Worm (Caenorhabditis elegans) whole organism, L3 larva: ENCODE measurements around the gene Y43F8C.6.

Experiments
- ZK546.5 ChIP-seq: sonication (generic microtip); optimal IDR thresholded peaks from 2 replicates; lab custom pipeline; 2017; ENCODE audit warnings: missing biosample characterization, missing genetic modification characterization
- aly-2 ChIP-seq: fragments of 150-350 bp; optimal IDR thresholded peaks from 2 replicates; lab custom pipeline; 2014; ENCODE audit warnings: missing biosample characterization, missing genetic modification characterization
- ama-1 ChIP-seq: fragments of 150-350 bp; optimal IDR thresholded peaks from 2 replicates; lab custom pipeline; 2018
- ceh-82 ChIP-seq: fragments of 150-350 bp; optimal IDR thresholded peaks from 2 replicates; lab custom pipeline; 2014; ENCODE audit warnings: missing biosample characterization, missing genetic modification characterization
- ceh-9 ChIP-seq: sonication (generic microtip); optimal IDR thresholded peaks from 2 replicates; lab custom pipeline; 2018; ENCODE audit warnings: missing biosample characterization, missing genetic modification characterization
- daf-12 ChIP-seq: fragments of 150-350 bp; optimal IDR thresholded peaks from 2 replicates; lab custom pipeline; 2014; ENCODE audit warnings: missing biosample characterization, missing genetic modification reagents, missing genetic modification characterization
- egl-27 ChIP-seq: sonication (generic microtip); optimal IDR thresholded peaks from 4 replicates; lab custom pipeline; 2017; ENCODE audit warnings: missing biosample characterization, missing genetic modification reagents, missing genetic modification characterization
- egl-5 ChIP-seq: fragments of 150-350 bp; optimal IDR thresholded peaks from 2 replicates; lab custom pipeline; 2017; ENCODE audit warnings: missing biosample characterization, missing genetic modification reagents, missing genetic modification characterization, inconsistent platforms
- elt-1 ChIP-seq: fragments of 150-350 bp; optimal IDR thresholded peaks from 2 replicates; lab custom pipeline; 2014; ENCODE audit warnings: missing biosample characterization, missing genetic modification characterization
- elt-3 ChIP-seq, 3 experiments: fragments of 150-350 bp in 1 of 3; sonication (generic microtip) in 2 of 3; optimal IDR thresholded peaks; 2 replicates in 2 of 3; 4 replicates in 1 of 3; lab custom pipeline; 2014 to 2017; ENCODE audit warnings: missing biosample characterization in 3 of 3, missing genetic modification characterization in 3 of 3
- eor-1 ChIP-seq, 2 experiments: fragments of 150-350 bp; optimal IDR thresholded peaks; 2 replicates each; lab custom pipeline; 2014 to 2018; ENCODE audit warnings: missing biosample characterization in 2 of 2, missing genetic modification characterization in 2 of 2
- fkh-10 ChIP-seq: sonication (generic microtip); optimal IDR thresholded peaks from 2 replicates; lab custom pipeline; 2017; ENCODE audit warnings: missing biosample characterization, missing genetic modification reagents, missing genetic modification characterization
- fkh-2 ChIP-seq: fragments of 150-350 bp; optimal IDR thresholded peaks from 2 replicates; lab custom pipeline; 2014; ENCODE audit warnings: missing biosample characterization, missing genetic modification reagents, missing genetic modification characterization
- hmg-11 ChIP-seq: sonication (generic microtip); optimal IDR thresholded peaks from 2 replicates; lab custom pipeline; 2016; ENCODE audit warnings: missing genetic modification characterization, missing compliant biosample characterization
- jun-1 ChIP-seq: fragments of 150-350 bp; optimal IDR thresholded peaks from 2 replicates; lab custom pipeline; 2014; ENCODE audit warnings: missing biosample characterization, missing genetic modification reagents, missing genetic modification characterization
- lin-39 ChIP-seq: fragments of 150-350 bp; optimal IDR thresholded peaks from 2 replicates; lab custom pipeline; 2018; ENCODE audit warnings: missing biosample characterization, missing genetic modification reagents, missing genetic modification characterization
- lsy-12 ChIP-seq: sonication (generic microtip); optimal IDR thresholded peaks from 2 replicates; lab custom pipeline; 2016; ENCODE audit warnings: mild to moderate bottlenecking, missing genetic modification characterization, missing compliant biosample characterization
- mdl-1 ChIP-seq: fragments of 150-350 bp; optimal IDR thresholded peaks from 2 replicates; lab custom pipeline; 2014; ENCODE audit warnings: missing biosample characterization, missing genetic modification characterization
- mml-1 ChIP-seq: fragments of 150-350 bp; sonication (generic microtip); optimal IDR thresholded peaks from 3 replicates; lab custom pipeline; 2014; ENCODE audit warnings: missing biosample characterization, missing genetic modification characterization
- nfya-1 ChIP-seq: sonication (generic microtip); optimal IDR thresholded peaks from 2 replicates; lab custom pipeline; 2017; ENCODE audit warnings: missing genetic modification characterization, mild to moderate bottlenecking, missing compliant biosample characterization, antibody characterized with exemption, moderate library complexity; ENCODE audit not compliant: insufficient read depth
- nhr-11 ChIP-seq: fragments of 150-350 bp; optimal IDR thresholded peaks from 2 replicates; lab custom pipeline; 2014; ENCODE audit warnings: missing biosample characterization, missing genetic modification characterization
- nhr-23 ChIP-seq: fragments of 150-350 bp; optimal IDR thresholded peaks from 2 replicates; lab custom pipeline; 2014; ENCODE audit warnings: missing biosample characterization, missing genetic modification reagents, missing genetic modification characterization
- nhr-237 ChIP-seq: fragments of 150-350 bp; optimal IDR thresholded peaks from 2 replicates; lab custom pipeline; 2014; ENCODE audit warnings: missing biosample characterization, missing genetic modification characterization
- nhr-25 ChIP-seq: sonication (generic microtip); optimal IDR thresholded peaks from 2 replicates; lab custom pipeline; 2017; ENCODE audit warnings: missing biosample characterization, missing genetic modification characterization
- nhr-43 ChIP-seq: sonication (generic microtip); optimal IDR thresholded peaks from 2 replicates; lab custom pipeline; 2016; ENCODE audit warnings: mild to moderate bottlenecking, missing genetic modification characterization, missing compliant biosample characterization; ENCODE audit not compliant: poor library complexity, severe bottlenecking
- nhr-67 ChIP-seq: fragments of 150-350 bp; optimal IDR thresholded peaks from 2 replicates; lab custom pipeline; 2014; ENCODE audit warnings: missing biosample characterization, missing genetic modification characterization
- nhr-76 ChIP-seq: fragments of 150-350 bp; sonication (generic microtip); optimal IDR thresholded peaks from 5 replicates; lab custom pipeline; 2014; ENCODE audit warnings: missing biosample characterization, missing genetic modification characterization
- nhr-77 ChIP-seq: fragments of 150-350 bp; optimal IDR thresholded peaks from 2 replicates; lab custom pipeline; 2014; ENCODE audit warnings: missing biosample characterization, missing genetic modification characterization
- pha-4 ChIP-seq: fragments of 150-350 bp; optimal IDR thresholded peaks from 2 replicates; lab custom pipeline; 2014; ENCODE audit warnings: missing biosample characterization, missing genetic modification reagents, missing genetic modification characterization
- sea-2 ChIP-seq: fragments of 150-350 bp; sonication (generic microtip); optimal IDR thresholded peaks from 4 replicates; lab custom pipeline; 2014; ENCODE audit warnings: missing biosample characterization, missing genetic modification reagents, missing genetic modification characterization
- tbx-2 ChIP-seq: sonication (generic microtip); optimal IDR thresholded peaks from 2 replicates; lab custom pipeline; 2016; ENCODE audit warnings: mild to moderate bottlenecking, missing genetic modification characterization, missing compliant biosample characterization
- unc-39 ChIP-seq: sonication (generic microtip); optimal IDR thresholded peaks from 4 replicates; lab custom pipeline; 2017; ENCODE audit warnings: missing biosample characterization, missing genetic modification characterization
- ztf-4 ChIP-seq: fragments of 150-350 bp; optimal IDR thresholded peaks from 2 replicates; lab custom pipeline; 2014; ENCODE audit warnings: missing biosample characterization, missing genetic modification characterization

Y43F8C.6 gene

DNA sequence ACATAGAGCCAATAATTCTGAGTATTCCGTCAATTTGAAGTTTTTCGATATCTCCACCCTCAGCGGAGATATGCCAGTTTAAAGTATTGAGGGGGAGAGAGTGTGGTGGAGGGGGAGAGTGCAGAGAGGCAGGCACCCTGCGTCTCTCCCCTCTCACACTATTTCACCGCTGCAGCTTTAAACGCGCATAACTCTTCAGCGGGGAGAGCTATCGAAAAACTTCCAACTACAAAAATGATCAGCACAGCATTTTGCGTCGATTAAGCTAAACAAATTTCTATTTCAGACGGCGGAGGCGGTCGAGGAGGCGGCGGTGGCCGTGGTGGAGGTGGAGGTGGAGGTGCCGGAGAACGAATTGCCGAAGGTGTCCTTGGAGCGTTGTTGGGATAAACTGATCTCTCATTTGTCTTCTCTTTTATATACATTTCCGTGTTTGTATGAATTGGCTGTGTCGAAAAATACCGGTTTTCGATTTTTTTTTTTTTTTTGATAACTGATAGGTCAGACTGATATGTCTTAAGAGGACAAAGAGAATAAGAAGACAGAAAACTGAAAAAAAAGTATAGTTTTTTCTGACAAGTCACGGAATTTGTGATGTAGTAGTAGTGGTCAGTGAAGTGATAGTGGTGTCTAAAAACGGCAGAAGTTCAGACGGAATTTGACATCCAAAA is 28.9 kb downstream of the Y43F8C.6 start:
- TF ChIP-seq nhr-237 (tag; lab: Kevin White, UChicago), result no peak
- TF ChIP-seq nhr-67 (tag; lab: Kevin White, UChicago), result no peak
- TF ChIP-seq nhr-43 (tag; lab: Kevin White, UChicago), result peak; percentile 59
- no peak for TF ChIP-seq lsy-12 (tag; lab: Kevin White, UChicago)
- TF ChIP-seq nhr-25, result no peak
- TF ChIP-seq nfya-1, result peak; percentile 25
- no peak for TF ChIP-seq mml-1
- TF ChIP-seq ceh-9 (tag; lab: Kevin White, UChicago), result no peak
- peak; percentile 80 for TF ChIP-seq ama-1 (lab: Kevin White, UChicago)
- TF ChIP-seq nhr-23 (tag; lab: Kevin White, UChicago), result peak; percentile 60

ce11 chrV:19610118-19610707 is 30.5 kb downstream of the Y43F8C.6 start:
- no peak for TF ChIP-seq eor-1 (tag; optimal IDR thresholded peaks at IDR 0.05; lab: Kevin White, UChicago)
- TF ChIP-seq ztf-4 (tag; lab: Kevin White, UChicago), result peak; percentile 23

- TF ChIP-seq nhr-11 (tag; lab: Kevin White, UChicago) (no peak), eor-1 (tag; optimal IDR thresholded peaks at IDR 0.05; lab: Kevin White, UChicago) (no peak), ZK546.5 (tag; lab: Kevin White, UChicago) (no peak), fkh-2 (no peak), mdl-1 (tag; lab: Kevin White, UChicago) (no peak), tbx-2 (tag; lab: Kevin White, UChicago) (no peak), unc-39 (no peak), egl-27 (tag; lab: Kevin White, UChicago) (no peak), ama-1 (lab: Kevin White, UChicago) (no peak)
These were observed 31.5 kb downstream of the Y43F8C.6 start, which contains the start of gene grsp-1 for ce11 chrV:19609194-19609593. grsp-1 (plus strand) TSS chrV:19609494.

DNA sequence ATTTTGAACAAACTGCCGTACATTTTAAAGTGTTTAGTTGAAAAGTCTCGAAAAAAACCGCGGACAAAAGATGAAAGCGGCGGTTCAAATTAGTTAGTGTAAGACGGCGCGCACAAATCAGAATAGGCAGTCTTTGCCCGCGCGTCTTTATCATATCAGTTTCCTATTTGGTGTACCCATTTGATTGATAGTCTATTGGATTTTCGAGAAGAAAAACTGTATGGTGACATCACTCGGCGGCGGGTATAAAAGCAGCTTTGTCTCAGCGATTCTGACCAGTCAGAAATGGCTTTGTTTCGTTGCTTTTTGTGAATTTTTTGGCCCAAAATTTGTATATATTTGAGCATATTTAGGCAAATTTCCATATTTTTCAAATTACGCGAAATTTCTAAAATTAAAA is 32.0 kb downstream of the Y43F8C.6 start:
- no peak for TF ChIP-seq nhr-76 (tag; lab: Kevin White, UChicago)
- TF ChIP-seq unc-39, result no peak
- TF ChIP-seq nhr-11 (tag; lab: Kevin White, UChicago), result no peak
- TF ChIP-seq nhr-25, result peak; percentile 2
- TF ChIP-seq sea-2 (GFP tag; lab: Kevin White, UChicago), result no peak
- peak; percentile 1 for TF ChIP-seq nhr-43 (tag; lab: Kevin White, UChicago)
- no peak for TF ChIP-seq daf-12 (tag; lab: Kevin White, UChicago)
- no peak for TF ChIP-seq elt-1 (tag; lab: Kevin White, UChicago)
- TF ChIP-seq fkh-10 (GFP tag; lab: Kevin White, UChicago), result no peak
- no peak for TF ChIP-seq jun-1 (tag; lab: Kevin White, UChicago)
- no peak for TF ChIP-seq nhr-237 (tag; lab: Kevin White, UChicago)
- peak in 1 of 3 experiments; percentile 66 for TF ChIP-seq elt-3 (tag; optimal IDR thresholded peaks at IDR 0.05; lab: Kevin White, UChicago)
- no peak for TF ChIP-seq lin-39 (tag; lab: Kevin White, UChicago)
- no peak for TF ChIP-seq hmg-11 (tag; lab: Kevin White, UChicago)
- no peak for TF ChIP-seq ztf-4 (tag; lab: Kevin White, UChicago)
- TF ChIP-seq egl-5 (tag; lab: Kevin White, UChicago), result no peak
- TF ChIP-seq pha-4 (tag; lab: Kevin White, UChicago), result no peak
- TF ChIP-seq nhr-23 (tag; lab: Kevin White, UChicago), result peak; percentile 46
- TF ChIP-seq aly-2 (tag; lab: Kevin White, UChicago), result no peak
- no peak for TF ChIP-seq ceh-9 (tag; lab: Kevin White, UChicago)
- TF ChIP-seq ceh-82 (tag; lab: Kevin White, UChicago), result no peak
- no peak for TF ChIP-seq eor-1 (tag; optimal IDR thresholded peaks at IDR 0.05; lab: Kevin White, UChicago)

DNA sequence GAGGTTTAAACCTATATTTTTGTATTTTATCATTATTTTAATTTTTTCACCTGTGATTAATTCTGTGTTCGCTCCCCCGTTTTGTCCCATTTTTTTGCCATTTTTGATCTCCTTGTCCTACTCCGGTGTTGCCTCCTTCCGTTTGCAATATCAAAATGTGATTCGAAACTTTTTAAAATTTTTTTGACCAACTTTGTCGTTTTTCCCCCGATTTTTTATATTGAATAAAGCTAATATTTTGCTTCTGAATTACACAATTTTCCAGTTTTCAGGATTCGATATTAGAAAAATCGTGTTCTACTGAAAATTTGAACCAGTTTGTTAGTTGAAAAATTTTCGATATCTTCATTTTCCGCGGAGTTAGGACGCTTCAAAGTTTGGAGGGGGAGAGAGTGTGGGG is 34.8 kb downstream of the Y43F8C.6 start, which contains the start of gene nlp-25:
TSS of gene nlp-25 (plus strand) at position 301 of the 400 bp plus-strand sequence.
- TF ChIP-seq daf-12 (tag; lab: Kevin White, UChicago) (no peak), nhr-77 (tag; lab: Kevin White, UChicago) (no peak), unc-39 (no peak), elt-3 (tag; optimal IDR thresholded peaks at IDR 0.05; lab: Kevin White, UChicago) (no peak), nhr-67 (tag; lab: Kevin White, UChicago) (no peak)
- TF ChIP-seq, all 47 proteins: peak for 0
